Worm (Caenorhabditis elegans) whole organism, L1 larva: ENCODE results near the gene math-33.
A peak's percentile ranks its signal among the peaks of the same experiment; 100 is the strongest.

Experiments
- aly-2 ChIP-seq: fragments of 150-350 bp; optimal IDR thresholded peaks from 2 replicates; lab custom pipeline; 2014; ENCODE audit warnings: missing biosample characterization, missing genetic modification characterization
- ama-1 ChIP-seq: fragments of 150-350 bp; optimal IDR thresholded peaks from 2 replicates; lab custom pipeline; 2014
- ceh-63 ChIP-seq: fragments of 200-800 bp; sonication (Bioruptor generic); optimal IDR thresholded peaks from 2 replicates; lab custom pipeline; 2018; ENCODE audit warnings: mild to moderate bottlenecking, missing genetic modification characterization, missing compliant biosample characterization
- ceh-8 ChIP-seq: fragments of 200-800 bp; sonication (Bioruptor generic); optimal IDR thresholded peaks from 2 replicates; lab custom pipeline; 2018; ENCODE audit warnings: mild to moderate bottlenecking, missing genetic modification characterization, moderate library complexity, missing compliant biosample characterization
- ceh-82 ChIP-seq, 3 experiments: fragments of 150-350 bp in 1 of 3; sonication (generic microtip) in 2 of 3; optimal IDR thresholded peaks; 2 replicates each; lab custom pipeline; 2014 to 2017; ENCODE audit warnings: missing biosample characterization in 3 of 3, missing genetic modification characterization in 3 of 3
- dsc-1 ChIP-seq: sonication (generic microtip); optimal IDR thresholded peaks from 2 replicates; lab custom pipeline; 2016; ENCODE audit warnings: mild to moderate bottlenecking, missing genetic modification characterization, missing compliant biosample characterization
- efl-1 ChIP-seq, 4 experiments: fragments of 150-350 bp; optimal IDR thresholded peaks in 3 of 4; peaks in 1 of 4; 1 replicate in 1 of 4; 2 replicates in 3 of 4; lab custom pipeline; 2014; ENCODE audit warnings: missing biosample characterization in 2 of 4, missing genetic modification characterization in 2 of 4, missing genetic modification reagents in 2 of 4
- efl-3 ChIP-seq: fragments of 200-800 bp; sonication (Bioruptor generic); optimal IDR thresholded peaks from 2 replicates; lab custom pipeline; 2018; ENCODE audit warnings: mild to moderate bottlenecking, missing genetic modification characterization, missing compliant biosample characterization
- egl-27 ChIP-seq, 2 experiments: fragments of 150-350 bp in 1 of 2; sonication (generic microtip); optimal IDR thresholded peaks; 3 replicates each; lab custom pipeline; 2017 to 2018; ENCODE audit warnings: missing biosample characterization in 2 of 2, missing genetic modification characterization in 2 of 2, missing genetic modification reagents in 2 of 2
- elt-2 ChIP-seq: sonication (generic microtip); optimal IDR thresholded peaks from 2 replicates; lab custom pipeline; 2016; ENCODE audit warnings: missing genetic modification characterization, mild to moderate bottlenecking, inconsistent platforms, missing compliant biosample characterization, missing genetic modification reagents
- fkh-8 ChIP-seq: sonication (generic microtip); optimal IDR thresholded peaks from 2 replicates; lab custom pipeline; 2016; ENCODE audit warnings: mild to moderate bottlenecking, missing genetic modification characterization, missing compliant biosample characterization
- fos-1 ChIP-seq: fragments of 150-350 bp; optimal IDR thresholded peaks from 2 replicates; lab custom pipeline; 2014; ENCODE audit warnings: missing biosample characterization, missing genetic modification characterization
- grh-1 ChIP-seq: fragments of 200-800 bp; sonication (Bioruptor generic); IDR thresholded peaks from 2 replicates; pipeline ENCODE4 v1.3.6; 2022; ENCODE audit warnings: missing genetic modification reagents, missing genetic modification characterization, missing compliant biosample characterization
- irx-1 ChIP-seq: sonication (generic microtip); optimal IDR thresholded peaks from 2 replicates; lab custom pipeline; 2016; ENCODE audit warnings: missing genetic modification characterization, missing compliant biosample characterization
- jun-1 ChIP-seq: fragments of 150-350 bp; optimal IDR thresholded peaks from 2 replicates; lab custom pipeline; 2014; ENCODE audit warnings: missing biosample characterization, missing genetic modification reagents, missing genetic modification characterization
- lin-13 ChIP-seq: fragments of 150-350 bp; optimal IDR thresholded peaks from 2 replicates; lab custom pipeline; 2014; ENCODE audit warnings: missing biosample characterization, missing genetic modification reagents, missing genetic modification characterization
- lin-14 ChIP-seq: fragments of 200-800 bp; sonication (Bioruptor generic); optimal IDR thresholded peaks from 2 replicates; lab custom pipeline; 2018; ENCODE audit warnings: mild to moderate bottlenecking, missing genetic modification characterization, moderate library complexity, missing compliant biosample characterization
- lin-39 ChIP-seq: fragments of 150-350 bp; optimal IDR thresholded peaks from 2 replicates; lab custom pipeline; 2014; ENCODE audit warnings: missing biosample characterization, missing genetic modification reagents, missing genetic modification characterization
- lir-3 ChIP-seq: sonication (generic microtip); optimal IDR thresholded peaks from 2 replicates; lab custom pipeline; 2016; ENCODE audit warnings: mild to moderate bottlenecking, missing genetic modification characterization, moderate library complexity, missing compliant biosample characterization; ENCODE audit not compliant: poor library complexity
- lsy-2 ChIP-seq, 2 experiments: fragments of 150-350 bp; optimal IDR thresholded peaks; 2 replicates each; lab custom pipeline; 2014; ENCODE audit warnings: missing biosample characterization in 2 of 2, missing genetic modification characterization in 2 of 2
- mdl-1 ChIP-seq, 2 experiments: fragments of 150-350 bp; optimal IDR thresholded peaks; 2 replicates each; lab custom pipeline; 2014 to 2017; ENCODE audit warnings: missing biosample characterization in 2 of 2, missing genetic modification characterization in 2 of 2, inconsistent platforms in 1 of 2
- mef-2 ChIP-seq: fragments of 150-350 bp; optimal IDR thresholded peaks from 2 replicates; lab custom pipeline; 2014; ENCODE audit warnings: missing biosample characterization, missing genetic modification characterization
- mep-1 ChIP-seq: fragments of 150-350 bp; optimal IDR thresholded peaks from 2 replicates; lab custom pipeline; 2014; ENCODE audit warnings: missing biosample characterization, missing genetic modification characterization
- nhr-11 ChIP-seq: fragments of 150-350 bp; optimal IDR thresholded peaks from 2 replicates; lab custom pipeline; 2014; ENCODE audit warnings: missing biosample characterization, missing genetic modification characterization
- nhr-19 ChIP-seq: fragments of 200-800 bp; sonication (Bioruptor generic); conservative IDR thresholded peaks from 2 replicates; pipeline ENCODE4 v1.3.6; 2022; ENCODE audit warnings: missing genetic modification characterization, missing compliant biosample characterization
- nhr-20 ChIP-seq: sonication (generic microtip); optimal IDR thresholded peaks from 2 replicates; lab custom pipeline; 2016; ENCODE audit warnings: mild to moderate bottlenecking, missing genetic modification characterization, missing compliant biosample characterization
- nhr-47 ChIP-seq: sonication (generic microtip); optimal IDR thresholded peaks from 2 replicates; lab custom pipeline; 2016; ENCODE audit warnings: mild to moderate bottlenecking, missing genetic modification characterization, moderate library complexity, missing compliant biosample characterization
- nhr-71 ChIP-seq: sonication (generic microtip); optimal IDR thresholded peaks from 2 replicates; lab custom pipeline; 2016; ENCODE audit warnings: mild to moderate bottlenecking, missing genetic modification characterization, moderate library complexity, missing compliant biosample characterization
- nhr-77 ChIP-seq: fragments of 150-350 bp; optimal IDR thresholded peaks from 2 replicates; lab custom pipeline; 2014; ENCODE audit warnings: missing biosample characterization, missing genetic modification characterization
- nhr-85 ChIP-seq: sonication (generic microtip); peaks from one replicate; lab custom pipeline; 2016; ENCODE audit warnings: missing genetic modification characterization, inconsistent platforms, missing compliant biosample characterization
- nhr-90 ChIP-seq: sonication (generic microtip); optimal IDR thresholded peaks from 2 replicates; lab custom pipeline; 2016; ENCODE audit warnings: mild to moderate bottlenecking, missing genetic modification characterization, missing compliant biosample characterization; ENCODE audit not compliant: poor library complexity
- pag-3 ChIP-seq: sonication (generic microtip); optimal IDR thresholded peaks from 2 replicates; lab custom pipeline; 2017; ENCODE audit warnings: missing genetic modification characterization, mild to moderate bottlenecking, missing compliant biosample characterization, antibody characterized with exemption, borderline replicate concordance; ENCODE audit not compliant: insufficient read depth
- rnt-1 ChIP-seq: sonication (generic microtip); optimal IDR thresholded peaks from 2 replicates; lab custom pipeline; 2016; ENCODE audit warnings: mild to moderate bottlenecking, missing genetic modification characterization, moderate library complexity, missing compliant biosample characterization
- snu-23 ChIP-seq: sonication (generic microtip); optimal IDR thresholded peaks from 2 replicates; lab custom pipeline; 2016; ENCODE audit warnings: missing genetic modification characterization, missing compliant biosample characterization
- sup-37 ChIP-seq: fragments of 200-800 bp; sonication (Bioruptor generic); optimal IDR thresholded peaks from 2 replicates; lab custom pipeline; 2018; ENCODE audit warnings: mild to moderate bottlenecking, missing genetic modification characterization, missing compliant biosample characterization
- swsn-7 ChIP-seq: sonication (generic microtip); optimal IDR thresholded peaks from 2 replicates; lab custom pipeline; 2016; ENCODE audit warnings: missing genetic modification characterization, missing compliant biosample characterization
- tbx-2 ChIP-seq: sonication (generic microtip); optimal IDR thresholded peaks from 2 replicates; lab custom pipeline; 2016; ENCODE audit warnings: missing genetic modification characterization, missing compliant biosample characterization
- tlp-1 ChIP-seq: fragments of 150-350 bp; optimal IDR thresholded peaks from 2 replicates; lab custom pipeline; 2014; ENCODE audit warnings: missing biosample characterization, missing genetic modification characterization
- unc-130 ChIP-seq: fragments of 150-350 bp; optimal IDR thresholded peaks from 2 replicates; lab custom pipeline; 2017; ENCODE audit warnings: missing biosample characterization, missing genetic modification characterization, inconsistent platforms
- unc-30 ChIP-seq: sonication (generic microtip); optimal IDR thresholded peaks from 2 replicates; lab custom pipeline; 2017; ENCODE audit warnings: missing biosample characterization, missing genetic modification characterization
- xbp-1 ChIP-seq: sonication (generic microtip); optimal IDR thresholded peaks from 2 replicates; lab custom pipeline; 2016; ENCODE audit warnings: missing genetic modification characterization, missing compliant biosample characterization
- ztf-4 ChIP-seq: fragments of 150-350 bp; optimal IDR thresholded peaks from 2 replicates; lab custom pipeline; 2014; ENCODE audit warnings: missing biosample characterization, missing genetic modification characterization

The math-33 gene

ce11 chrV:11080345-11081102 lies 33.2 kb upstream of the math-33 start, which contains the start of gene act-1 (continued):
- TF ChIP-seq tlp-1 (tag; lab: Kevin White, UChicago) (peak; percentile 75), nhr-19 (GFP tag; lab: Robert Waterston, UW) (peak; percentile 79), mef-2 (tag; lab: Kevin White, UChicago) (no peak)

ce11 chrV:11082475-11082874 lies 31.2 kb upstream of the math-33 start:
- TF ChIP-seq fkh-8 (tag; lab: Kevin White, UChicago) (no peak), nhr-19 (GFP tag; lab: Robert Waterston, UW) (peak; percentile 84), ama-1 (peak; percentile 83), pag-3 (tag; lab: Kevin White, UChicago) (peak; percentile 40), elt-2 (no peak), nhr-20 (tag; lab: Kevin White, UChicago) (peak; percentile 80), nhr-71 (tag; lab: Kevin White, UChicago) (peak; percentile 93), lin-13 (peak; percentile 14), jun-1 (tag; lab: Kevin White, UChicago) (no peak), nhr-11 (tag; lab: Kevin White, UChicago) (peak; percentile 81), lin-39 (tag; lab: Kevin White, UChicago) (peak; percentile 23), unc-130 (tag; lab: Kevin White, UChicago) (peak; percentile 35), nhr-47 (tag; lab: Kevin White, UChicago) (peak; percentile 71), sup-37 (peak; percentile 71), lin-14 (peak; percentile 88), nhr-85 (tag; lab: Kevin White, UChicago) (no peak), rnt-1 (tag; lab: Kevin White, UChicago) (peak; percentile 88), aly-2 (peak; percentile 96), ztf-4 (tag; lab: Kevin White, UChicago) (peak; percentile 81), xbp-1 (tag; lab: Kevin White, UChicago) (peak; percentile 37), dsc-1 (tag; lab: Kevin White, UChicago) (peak; percentile 67), mdl-1 (tag; optimal IDR thresholded peaks at IDR 0.05; lab: Kevin White, UChicago) (peak in 1 of 2 experiments; percentile 22), lsy-2 (tag; optimal IDR thresholded peaks at IDR 0.05; lab: Kevin White, UChicago) (peak; percentile 32 to 44), nhr-90 (tag; lab: Kevin White, UChicago) (peak; percentile 24), mep-1 (peak; percentile 49), nhr-77 (peak; percentile 78), ceh-8 (GFP tag; lab: Kevin White, UChicago) (no peak), swsn-7 (tag; lab: Kevin White, UChicago) (peak; percentile 68), unc-30 (tag; lab: Kevin White, UChicago) (no peak), efl-1 (optimal IDR thresholded peaks at IDR 0.05; lab: Kevin White, UChicago) (peak; percentile 25 to 39), efl-1 (GFP tag; optimal IDR thresholded peaks at IDR 0.05 in 1 of 2; lab: Kevin White, UChicago) (peak in 1 of 2 experiments; percentile 81), ceh-63 (no peak), ceh-82 (tag; optimal IDR thresholded peaks at IDR 0.05; lab: Kevin White, UChicago) (peak; percentile 1 to 55 (median 34)), irx-1 (tag; lab: Kevin White, UChicago) (peak; percentile 49), tbx-2 (tag; lab: Kevin White, UChicago) (peak; percentile 58), efl-3 (GFP tag; lab: Kevin White, UChicago) (no peak), egl-27 (tag; optimal IDR thresholded peaks at IDR 0.05; lab: Kevin White, UChicago) (peak in 1 of 2 experiments; percentile 24), grh-1 (GFP tag; lab: Robert Waterston, UW) (no peak), snu-23 (GFP tag; lab: Kevin White, UChicago) (peak; percentile 76), fos-1 (tag; lab: Kevin White, UChicago) (peak; percentile 12), lir-3 (tag; lab: Kevin White, UChicago) (peak; percentile 21)
